Worm (Caenorhabditis elegans) whole organism, early embryonic: ENCODE measurements around the gene idpp-2.

ENCODE experiments used
- B0310.2 ChIP-seq: sonication (generic microtip); optimal IDR thresholded peaks from 2 replicates; lab custom pipeline; 2016; ENCODE audit warnings: mild to moderate bottlenecking, missing genetic modification characterization, missing compliant biosample characterization
- F13C5.2 ChIP-seq: sonication (generic microtip); optimal IDR thresholded peaks from 2 replicates; lab custom pipeline; 2017; ENCODE audit warnings: mild to moderate bottlenecking, missing genetic modification characterization, inconsistent platforms, missing compliant biosample characterization
- aly-1 ChIP-seq: sonication (generic microtip); optimal IDR thresholded peaks from 2 replicates; lab custom pipeline; 2016; ENCODE audit warnings: missing genetic modification characterization, missing compliant biosample characterization
- ama-1 ChIP-seq: fragments of 150-350 bp; optimal IDR thresholded peaks from 2 replicates; lab custom pipeline; 2014
- ceh-13 ChIP-seq: fragments of 200-800 bp; sonication (Bioruptor generic); optimal IDR thresholded peaks from 2 replicates; lab custom pipeline; 2018; ENCODE audit warnings: mild to moderate bottlenecking, missing genetic modification characterization, missing compliant biosample characterization
- ceh-36 ChIP-seq: sonication (generic microtip); optimal IDR thresholded peaks from 2 replicates; lab custom pipeline; 2016; ENCODE audit warnings: missing genetic modification characterization, inconsistent platforms, missing compliant biosample characterization
- ets-7 ChIP-seq: sonication (generic microtip); optimal IDR thresholded peaks from 2 replicates; lab custom pipeline; 2016; ENCODE audit warnings: missing genotype, missing genetic modification characterization, missing compliant biosample characterization
- flt-1 ChIP-seq: fragments of 200-800 bp; sonication (Bioruptor generic); IDR thresholded peaks from 2 replicates; pipeline ENCODE4 v1.3.6; 2022; ENCODE audit warnings: missing genetic modification characterization, missing compliant biosample characterization
- hmbx-1 ChIP-seq: sonication (generic microtip); optimal IDR thresholded peaks from 2 replicates; lab custom pipeline; 2016; ENCODE audit warnings: mild to moderate bottlenecking, missing genetic modification characterization, missing compliant biosample characterization
- hmg-4 ChIP-seq: fragments of 200-800 bp; sonication (Bioruptor generic); optimal IDR thresholded peaks from 2 replicates; lab custom pipeline; 2018; ENCODE audit warnings: mild to moderate bottlenecking, missing genetic modification characterization, missing compliant biosample characterization
- hnd-1 ChIP-seq: sonication (generic microtip); optimal IDR thresholded peaks from 2 replicates; lab custom pipeline; 2016; ENCODE audit warnings: missing genetic modification characterization, missing compliant biosample characterization
- pes-1 ChIP-seq: fragments of 200-800 bp; sonication (Bioruptor generic); IDR thresholded peaks from 2 replicates; pipeline ENCODE4 v1.3.6; 2022; ENCODE audit warnings: missing genetic modification reagents, missing genetic modification characterization, missing compliant biosample characterization
- sea-1 ChIP-seq: fragments of 200-800 bp; sonication (Bioruptor generic); conservative IDR thresholded peaks from 2 replicates; pipeline ENCODE4 v1.3.6; 2022; ENCODE audit warnings: missing genetic modification characterization, missing compliant biosample characterization
- tbx-11 ChIP-seq: fragments of 200-800 bp; sonication (Bioruptor generic); IDR thresholded peaks from 2 replicates; pipeline ENCODE4 v1.3.6; 2022; ENCODE audit warnings: missing genetic modification characterization, missing compliant biosample characterization
- tbx-37 ChIP-seq: fragments of 200-800 bp; sonication (Bioruptor generic); conservative IDR thresholded peaks from 2 replicates; pipeline ENCODE4 v1.3.6; 2022; ENCODE audit warnings: missing genetic modification reagents, missing genetic modification characterization, missing compliant biosample characterization
- tra-4 ChIP-seq: sonication (generic microtip); optimal IDR thresholded peaks from 2 replicates; lab custom pipeline; 2017; ENCODE audit warnings: missing genetic modification characterization, missing compliant biosample characterization

Gene idpp-2

DNA sequence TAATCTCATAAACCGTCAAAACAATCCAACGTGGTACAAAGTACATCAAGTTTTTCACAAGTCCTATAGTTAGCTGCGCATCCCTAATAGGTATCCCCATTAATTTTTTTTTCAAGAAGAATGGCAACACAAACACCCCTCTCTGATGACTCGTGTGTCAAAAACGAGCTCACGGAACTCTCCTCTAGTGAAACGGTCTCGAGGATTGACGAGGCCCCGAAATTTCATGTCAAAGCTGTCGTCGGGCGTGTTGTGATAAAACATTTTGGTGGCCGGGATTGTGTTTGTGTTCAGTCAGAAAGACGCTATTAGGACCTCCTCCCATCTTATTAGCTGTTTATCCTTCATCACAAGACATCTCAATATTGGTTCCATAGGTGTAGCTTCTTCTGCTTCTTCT lies at the start of gene idpp-2:
Gene idpp-2, plus strand, starts transcription at position 301 of the 400 bp plus-strand sequence.
- no peak for TF ChIP-seq hnd-1 (tag; lab: Kevin White, UChicago)
- TF ChIP-seq ceh-13 (GFP tag; lab: Kevin White, UChicago), result no peak
- TF ChIP-seq tbx-11 (GFP tag; lab: Robert Waterston, UW), result no peak
- no peak for TF ChIP-seq ets-7
- TF ChIP-seq B0310.2 (tag; lab: Kevin White, UChicago), result no peak
- TF ChIP-seq tra-4 (tag; lab: Kevin White, UChicago), result no peak
- TF ChIP-seq ceh-36 (tag; lab: Kevin White, UChicago), result no peak
- TF ChIP-seq tbx-37 (GFP tag; lab: Robert Waterston, UW), result no peak
- TF ChIP-seq flt-1 (GFP tag; lab: Robert Waterston, UW), result no peak

DNA sequence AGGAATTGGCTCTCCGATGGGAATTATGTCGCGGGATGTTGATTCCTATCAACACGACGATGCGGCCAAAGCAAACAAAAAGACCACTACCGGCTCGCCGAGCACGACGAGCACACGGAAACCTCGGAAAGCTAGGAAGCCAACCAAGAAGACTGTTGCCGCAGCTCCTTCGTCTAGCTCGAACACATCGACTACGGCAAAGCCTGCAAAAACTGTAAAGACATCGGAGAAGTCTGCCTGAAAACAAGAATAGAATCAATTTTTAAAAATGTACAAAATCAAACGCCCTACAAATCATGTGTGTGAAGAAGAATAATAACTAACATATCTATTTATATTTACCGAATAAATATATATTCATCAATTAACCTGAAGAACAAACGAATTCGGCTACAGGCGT lies 4.8 kb downstream of the idpp-2 start:
- TF ChIP-seq ceh-36 (tag; lab: Kevin White, UChicago) (no peak), aly-1 (tag; lab: Kevin White, UChicago) (no peak), hnd-1 (tag; lab: Kevin White, UChicago) (no peak), tra-4 (tag; lab: Kevin White, UChicago) (no peak), B0310.2 (tag; lab: Kevin White, UChicago) (no peak), ceh-13 (GFP tag; lab: Kevin White, UChicago) (no peak), tbx-37 (GFP tag; lab: Robert Waterston, UW) (no peak), flt-1 (GFP tag; lab: Robert Waterston, UW) (no peak), ama-1 (no peak), sea-1 (GFP tag; lab: Robert Waterston, UW) (no peak), F13C5.2 (tag; lab: Kevin White, UChicago) (no peak), ets-7 (no peak), tbx-11 (GFP tag; lab: Robert Waterston, UW) (no peak)

DNA sequence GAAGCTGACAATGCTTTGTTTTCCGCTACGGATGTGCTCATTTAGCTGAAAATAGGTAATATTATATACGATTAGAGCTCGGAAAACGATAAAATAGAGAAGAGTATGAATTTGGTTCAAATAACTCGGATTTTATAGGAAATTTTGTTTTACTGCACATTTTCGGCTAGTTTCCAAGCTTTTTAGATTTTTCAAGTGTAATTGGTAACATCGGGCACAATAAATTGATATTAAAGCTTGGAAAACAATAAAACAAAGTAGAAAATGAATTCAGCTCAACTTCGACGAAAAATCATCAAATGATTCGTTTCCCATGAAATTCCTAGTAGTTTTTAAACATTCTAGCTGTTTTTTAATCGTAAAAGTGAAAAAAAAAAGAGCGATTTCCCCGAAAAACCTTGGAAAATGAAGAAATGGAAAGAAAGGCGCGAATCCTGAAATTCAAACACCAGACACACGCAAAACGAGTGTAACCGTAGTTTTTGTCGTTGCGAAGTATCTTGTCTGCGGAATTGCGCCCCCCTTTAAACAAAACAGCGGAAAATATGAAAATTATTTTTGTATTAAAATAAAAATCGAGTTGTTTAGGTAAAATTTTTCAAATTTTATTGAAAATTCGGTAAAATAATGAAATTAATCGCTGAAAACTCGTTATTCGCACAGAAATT lies 6.5 kb downstream of the idpp-2 start, which contains the start of gene ife-3:
Gene ife-3, minus strand, starts transcription at position 51 of the 668 bp plus-strand sequence.
- TF ChIP-seq tbx-11 (GFP tag; lab: Robert Waterston, UW) (no peak), B0310.2 (tag; lab: Kevin White, UChicago) (no peak), ceh-36 (tag; lab: Kevin White, UChicago) (no peak)

DNA sequence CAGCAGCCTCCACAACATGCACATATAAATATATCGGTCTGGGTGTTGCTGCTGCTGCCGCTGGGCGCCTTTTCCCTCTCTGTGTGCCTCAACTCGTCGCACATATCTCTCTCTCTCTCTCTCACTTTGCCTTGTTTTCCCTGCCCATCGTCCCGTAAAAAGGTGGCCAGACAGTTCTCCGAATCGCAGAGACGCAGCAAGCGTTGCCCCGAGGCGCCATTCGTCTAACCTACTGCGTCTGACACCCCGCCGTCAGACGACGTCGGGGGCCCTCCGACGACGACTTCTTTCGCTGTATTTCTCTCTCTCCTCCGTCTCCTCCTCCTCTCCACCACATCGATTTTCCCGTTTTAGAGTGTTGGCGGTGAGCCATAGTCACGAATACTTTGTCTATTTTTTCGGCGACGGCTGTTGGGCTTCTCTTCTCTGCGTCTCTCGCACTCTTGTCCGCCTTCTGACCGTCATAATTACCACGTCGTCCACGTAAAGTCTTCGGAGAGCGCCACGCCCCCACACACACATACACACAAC lies 7.3 kb downstream of the idpp-2 start, which contains the start of gene B0348.10:
Gene B0348.10, minus strand, starts transcription at position 24 of the 531 bp plus-strand sequence.
- peak; percentile 38 for TF ChIP-seq ets-7
- peak; percentile 50 for TF ChIP-seq F13C5.2 (tag; lab: Kevin White, UChicago)
- TF ChIP-seq B0310.2 (tag; lab: Kevin White, UChicago), result no peak
- TF ChIP-seq pes-1, result no peak
- TF ChIP-seq hmg-4 (GFP tag; lab: Kevin White, UChicago), result peak; percentile 62
- peak; percentile 28 for TF ChIP-seq aly-1 (tag; lab: Kevin White, UChicago)

- no peak for TF ChIP-seq pes-1
- TF ChIP-seq B0310.2 (tag; lab: Kevin White, UChicago), result no peak
Observed at ce11 chrV:11158-11557, 9.7 kb downstream of the idpp-2 start.

DNA sequence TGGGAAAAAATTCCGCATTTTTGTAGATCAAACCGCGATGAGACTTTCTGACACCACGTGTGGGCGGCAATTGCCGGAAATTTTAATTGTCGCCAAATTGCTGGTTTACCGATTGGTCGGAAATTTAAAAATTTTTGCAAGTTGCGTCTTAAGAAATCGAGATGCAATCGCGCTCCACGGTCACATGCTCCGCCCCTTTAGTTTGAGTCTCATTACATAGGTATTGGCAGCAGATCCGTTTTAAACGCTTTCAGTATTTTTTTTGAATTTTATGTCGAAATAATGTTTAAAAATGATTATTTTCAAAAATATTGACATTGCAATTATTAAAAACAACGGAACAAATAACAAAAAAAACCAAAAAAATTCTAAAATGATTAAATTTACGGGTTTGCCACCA lies 10.3 kb downstream of the idpp-2 start:
- TF ChIP-seq ceh-36 (tag; lab: Kevin White, UChicago), result no peak
- no peak for TF ChIP-seq hmg-4 (GFP tag; lab: Kevin White, UChicago)
- TF ChIP-seq hnd-1 (tag; lab: Kevin White, UChicago), result no peak

- no peak for TF ChIP-seq hmbx-1 (tag; lab: Kevin White, UChicago)
- no peak for TF ChIP-seq flt-1 (GFP tag; lab: Robert Waterston, UW)
- TF ChIP-seq tra-4 (tag; lab: Kevin White, UChicago), result no peak
- peak; percentile 62 for TF ChIP-seq ceh-36 (tag; lab: Kevin White, UChicago)
Observed at ce11 chrV:16067-16845, 14.8 kb downstream of the idpp-2 start.

DNA sequence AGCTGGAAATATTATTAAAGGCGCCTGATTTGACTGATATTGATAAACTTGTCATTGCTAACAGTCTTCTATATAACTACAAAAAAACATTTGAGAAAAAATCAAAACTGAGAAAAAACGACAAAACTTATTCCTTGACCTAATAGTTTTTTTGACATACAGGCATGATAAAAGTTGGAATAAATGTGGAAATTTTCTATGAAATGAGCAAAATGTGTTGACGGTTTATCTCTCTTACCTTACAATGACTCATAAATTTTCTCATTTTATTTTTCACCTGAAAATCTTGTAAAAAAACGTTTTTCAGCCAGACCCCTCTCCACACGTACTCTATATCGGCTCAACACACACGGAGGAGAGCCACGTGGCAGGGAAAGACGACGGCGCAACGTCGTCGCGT lies 19.1 kb downstream of the idpp-2 start, which contains the start of gene egl-8:
Gene egl-8, plus strand, starts transcription at position 301 of the 400 bp plus-strand sequence.
- TF ChIP-seq ceh-36 (tag; lab: Kevin White, UChicago), result no peak
- TF ChIP-seq hmbx-1 (tag; lab: Kevin White, UChicago), result no peak

- TF ChIP-seq tbx-11 (GFP tag; lab: Robert Waterston, UW), result no peak
- no peak for TF ChIP-seq ceh-13 (GFP tag; lab: Kevin White, UChicago)
- TF ChIP-seq hmg-4 (GFP tag; lab: Kevin White, UChicago), result no peak
- no peak for TF ChIP-seq F13C5.2 (tag; lab: Kevin White, UChicago)
- TF ChIP-seq ceh-36 (tag; lab: Kevin White, UChicago), result no peak
Observed at ce11 chrV:21848-22247, 20.4 kb downstream of the idpp-2 start.
